Worm (Caenorhabditis elegans): ENCODE data around the gene F14H3.3.
A peak's percentile ranks its signal among the peaks of the same experiment; 100 is the strongest.

Gene F14H3.3

ce11 chrV:16055031-16055430, 1.8 kb upstream of the F14H3.3 start, which contains the start of gene F14H3.4:
TSS of gene F14H3.4 (minus strand) at chrV:16055072.
- no peak for TF ChIP-seq mdl-1 (tag; optimal IDR thresholded peaks at IDR 0.05)
- TF ChIP-seq aly-2 (tag; optimal IDR thresholded peaks at IDR 0.05), result no peak
- TF ChIP-seq php-3 (GFP tag; IDR thresholded peaks at IDR 0.05), result no peak
- TF ChIP-seq tag-97 (GFP tag; IDR thresholded peaks at IDR 0.05), result no peak
- TF ChIP-seq unc-62 (GFP tag; optimal IDR thresholded peaks at IDR 0.05 in 1 of 2), result no peak
- no peak for TF ChIP-seq unc-62 (tag; optimal IDR thresholded peaks at IDR 0.05)
- TF ChIP-seq pqm-1 (tag; optimal IDR thresholded peaks at IDR 0.05), result no peak
- TF ChIP-seq nhr-48 (tag; optimal IDR thresholded peaks at IDR 0.05), result no peak
- TF ChIP-seq ZK546.5 (tag; optimal IDR thresholded peaks at IDR 0.05), result no peak
- no peak for TF ChIP-seq nhr-42 (GFP tag; IDR thresholded peaks at IDR 0.05)
- TF ChIP-seq D1046.2 (GFP tag; IDR thresholded peaks at IDR 0.05), result no peak
- TF ChIP-seq spr-3 (GFP tag; optimal IDR thresholded peaks at IDR 0.05), result no peak
- no peak for TF ChIP-seq nhr-76 (tag; optimal IDR thresholded peaks at IDR 0.05)
- TF ChIP-seq ZK337.2 (GFP tag; IDR thresholded peaks at IDR 0.05), result no peak

ce11 chrV:16049177-16049576, 4.1 kb downstream of the F14H3.3 start, which contains the start of gene best-12:
TSS of gene best-12 (plus strand) at chrV:16049477.
- no peak for TF ChIP-seq dmd-6 (GFP tag; IDR thresholded peaks at IDR 0.05)
- no peak for TF ChIP-seq pqm-1 (tag; optimal IDR thresholded peaks at IDR 0.05)
- no peak for TF ChIP-seq unc-62 (GFP tag; optimal IDR thresholded peaks at IDR 0.05 in 1 of 2)
- no peak for TF ChIP-seq unc-62 (tag; optimal IDR thresholded peaks at IDR 0.05)
- no peak for TF ChIP-seq ceh-62 (tag; optimal IDR thresholded peaks at IDR 0.05)
- TF ChIP-seq F26F4.8 (GFP tag; conservative IDR thresholded peaks at IDR 0.05), result no peak
- no peak for TF ChIP-seq saeg-2 (GFP tag; IDR thresholded peaks at IDR 0.05)
- TF ChIP-seq zfp-3 (GFP tag; conservative IDR thresholded peaks at IDR 0.05), result no peak
- TF ChIP-seq hif-1 (tag; optimal IDR thresholded peaks at IDR 0.05), result no peak
- TF ChIP-seq nhr-10 (tag; optimal IDR thresholded peaks at IDR 0.05), result no peak
- no peak for TF ChIP-seq tag-97 (GFP tag; IDR thresholded peaks at IDR 0.05)
- TF ChIP-seq lin-39 (tag; optimal IDR thresholded peaks at IDR 0.05), result no peak
- TF ChIP-seq ceh-20 (GFP tag; IDR thresholded peaks at IDR 0.05), result no peak

- TF ChIP-seq dmd-8 (GFP tag; IDR thresholded peaks at IDR 0.05) (no peak), F26F4.8 (GFP tag; conservative IDR thresholded peaks at IDR 0.05) (no peak), Y105C5A.15 (GFP tag; IDR thresholded peaks at IDR 0.05) (no peak), skn-1 (tag; optimal IDR thresholded peaks at IDR 0.05) (no peak), madf-5 (GFP tag; IDR thresholded peaks at IDR 0.05) (no peak), nhr-28 (tag; optimal IDR thresholded peaks at IDR 0.05) (no peak), nhr-42 (GFP tag; IDR thresholded peaks at IDR 0.05) (no peak), sdz-12 (GFP tag; optimal IDR thresholded peaks at IDR 0.05) (no peak), F10B5.3 (tag; optimal IDR thresholded peaks at IDR 0.05) (no peak), nhr-10 (tag; optimal IDR thresholded peaks at IDR 0.05) (no peak), tag-97 (GFP tag; IDR thresholded peaks at IDR 0.05) (no peak), zip-11 (GFP tag; IDR thresholded peaks at IDR 0.05) (no peak), nhr-111 (GFP tag; optimal IDR thresholded peaks at IDR 0.05) (no peak), mep-1 (tag; optimal IDR thresholded peaks at IDR 0.05) (no peak), set-16 (GFP tag; IDR thresholded peaks at IDR 0.05) (no peak), snpc-4 (tag; optimal IDR thresholded peaks at IDR 0.05) (no peak), mes-2 (tag; optimal IDR thresholded peaks at IDR 0.05; ENCODE audit: poor library complexity, severe bottlenecking) (no peak), zag-1 (tag; optimal IDR thresholded peaks at IDR 0.05) (no peak), ceh-20 (GFP tag; IDR thresholded peaks at IDR 0.05) (no peak), unc-62 (GFP tag; optimal IDR thresholded peaks at IDR 0.05 in 1 of 2) (no peak), unc-62 (tag; optimal IDR thresholded peaks at IDR 0.05) (no peak)
Measured at ce11 chrV:16047508-16047907, 5.8 kb downstream of the F14H3.3 start, which contains the start of gene str-198. TSS of gene str-198 (plus strand) at chrV:16047808.

ce11 chrV:16047052-16047451, 6.2 kb downstream of the F14H3.3 start:
- peak; percentile 90 for TF ChIP-seq set-16 (GFP tag; IDR thresholded peaks at IDR 0.05)
- TF ChIP-seq nhr-111 (GFP tag; optimal IDR thresholded peaks at IDR 0.05), result no peak
- TF ChIP-seq duxl-1 (tag; optimal IDR thresholded peaks at IDR 0.05; ENCODE audit: poor library complexity), result no peak
